Fruit fly (Drosophila melanogaster): ENCODE measurements around the gene yip2.

Gene yip2

dm6 chr2L:9894871-9895364 is 20.1 kb upstream of the yip2 start, which contains the start of gene Bka (continued):
- peak; percentile 20 for TF ChIP-seq CG15479 (GFP tag; optimal IDR thresholded peaks at IDR 0.05)
- TF ChIP-seq CG4854 (GFP tag; optimal IDR thresholded peaks at IDR 0.05), result peak; percentile 29
- TF ChIP-seq gem (tag; optimal IDR thresholded peaks at IDR 0.05), result peak; percentile 49
- peak; percentile 1 for TF ChIP-seq CG13123 (GFP tag; optimal IDR thresholded peaks at IDR 0.05)
- no peak for TF ChIP-seq dimm (GFP tag; IDR thresholded peaks at IDR 0.05)
- TF ChIP-seq CG8765 (GFP tag; IDR thresholded peaks at IDR 0.05), result no peak
- TF ChIP-seq grau (tag; optimal IDR thresholded peaks at IDR 0.05), result peak; percentile 73
- TF ChIP-seq Ets97D (GFP tag; optimal IDR thresholded peaks at IDR 0.05), result peak; percentile 95
- TF ChIP-seq CG7556 (GFP tag; optimal IDR thresholded peaks at IDR 0.05), result peak; percentile 38
- TF ChIP-seq CG17568 (GFP tag; optimal IDR thresholded peaks at IDR 0.05), result peak; percentile 78
- peak; percentile 37 for TF ChIP-seq CG17359 (tag; optimal IDR thresholded peaks at IDR 0.05)
- peak; percentile 50 for TF ChIP-seq CG8388 (GFP tag; optimal IDR thresholded peaks at IDR 0.05)
- no peak for TF ChIP-seq CG6654 (GFP tag; optimal IDR thresholded peaks at IDR 0.05)
- peak; percentile 95 for TF ChIP-seq HLH4C (GFP tag; IDR thresholded peaks at IDR 0.05; ENCODE audit: partially characterized antibody)
- peak; percentile 51 for TF ChIP-seq CG7839 (tag; optimal IDR thresholded peaks at IDR 0.05)
- peak; percentile 22 for TF ChIP-seq CG18011 (GFP tag; optimal IDR thresholded peaks at IDR 0.05)
- peak; percentile 69 for TF ChIP-seq Meics (GFP tag; optimal IDR thresholded peaks at IDR 0.05)
- peak; percentile 99 for TF ChIP-seq CG2129 (GFP tag; IDR thresholded peaks at IDR 0.05; ENCODE audit: partially characterized antibody)
- peak; percentile 34 for TF ChIP-seq Spps (tag; optimal IDR thresholded peaks at IDR 0.05)
- peak; percentile 28 for TF ChIP-seq mirr (GFP tag; optimal IDR thresholded peaks at IDR 0.05)
- TF ChIP-seq sens (GFP tag), result peak; percentile 79
- TF ChIP-seq kni (GFP tag; optimal IDR thresholded peaks at IDR 0.05), result peak; percentile 51
- TF ChIP-seq h (optimal IDR thresholded peaks at IDR 0.05), result no peak
- peak; percentile 83 for TF ChIP-seq CG30020 (tag; optimal IDR thresholded peaks at IDR 0.05)
- peak; percentile 63 for TF ChIP-seq CG18599 (GFP tag; optimal IDR thresholded peaks at IDR 0.05)
- peak; percentile 91 for TF ChIP-seq ato (GFP tag; IDR thresholded peaks at IDR 0.05; ENCODE audit: partially characterized antibody)
- peak; percentile 85 for TF ChIP-seq CG34376 (GFP tag; optimal IDR thresholded peaks at IDR 0.05)
- TF ChIP-seq CG10979 (tag; optimal IDR thresholded peaks at IDR 0.05), result peak; percentile 59
- TF ChIP-seq CG15696 (tag; optimal IDR thresholded peaks at IDR 0.05), result peak; percentile 25
- TF ChIP-seq bbx (GFP tag; IDR thresholded peaks at IDR 0.05; ENCODE audit: partially characterized antibody), result peak; percentile 95
- TF ChIP-seq CG17385 (GFP tag; optimal IDR thresholded peaks at IDR 0.05), result peak; percentile 79
- TF ChIP-seq CG9727 (GFP tag; optimal IDR thresholded peaks at IDR 0.05), result peak; percentile 77
- peak; percentile 17 for TF ChIP-seq ems (GFP tag; optimal IDR thresholded peaks at IDR 0.05)
- TF ChIP-seq CG8359 (GFP tag; optimal IDR thresholded peaks at IDR 0.05; ENCODE audit: borderline replicate concordance), result no peak
- TF ChIP-seq CG42726 (GFP tag; IDR thresholded peaks at IDR 0.05; ENCODE audit: partially characterized antibody), result peak; percentile 88
- peak; percentile 26 for TF ChIP-seq CG30403 (GFP tag; optimal IDR thresholded peaks at IDR 0.05)
- peak; percentile 55; the same call in 1 of the 3 replicates for TF ChIP-seq CG34422 (GFP tag; IDR thresholded peaks at IDR 0.05)
- peak; percentile 53; the same call in 2 of the 3 replicates for TF ChIP-seq Dbx (GFP tag; IDR thresholded peaks at IDR 0.05)
- peak; percentile 65 for TF ChIP-seq CG15011 (GFP tag; optimal IDR thresholded peaks at IDR 0.05)
- TF ChIP-seq jigr1 (GFP tag; IDR thresholded peaks at IDR 0.05), result no peak
- TF ChIP-seq Jarid2 (GFP tag; optimal IDR thresholded peaks at IDR 0.05), result peak; percentile 53
- peak; percentile 71 for TF ChIP-seq stwl (tag; optimal IDR thresholded peaks at IDR 0.05)
- TF ChIP-seq CG17612 (GFP tag; IDR thresholded peaks at IDR 0.05), result no peak
- TF ChIP-seq CG18476 (GFP tag; optimal IDR thresholded peaks at IDR 0.05), result peak; percentile 20
- TF ChIP-seq slbo (GFP tag; IDR thresholded peaks at IDR 0.05), result 0 out of 2 replicates have a peak, but pooled peaks have one; percentile 28
- TF ChIP-seq CG33213 (GFP tag; optimal IDR thresholded peaks at IDR 0.05), result peak; percentile 20
- peak; percentile 37 for TF ChIP-seq CG4707 (GFP tag; optimal IDR thresholded peaks at IDR 0.05)
- peak; percentile 65 for TF ChIP-seq nau (GFP tag; optimal IDR thresholded peaks at IDR 0.05)
- peak; percentile 94 for TF ChIP-seq nerfin-2 (GFP tag; IDR thresholded peaks at IDR 0.05; ENCODE audit: partially characterized antibody)

All from whole organism, embryonic.